Worm (Caenorhabditis elegans): Measurements from ENCODE around the gene nlp-78.

Gene nlp-78

DNA sequence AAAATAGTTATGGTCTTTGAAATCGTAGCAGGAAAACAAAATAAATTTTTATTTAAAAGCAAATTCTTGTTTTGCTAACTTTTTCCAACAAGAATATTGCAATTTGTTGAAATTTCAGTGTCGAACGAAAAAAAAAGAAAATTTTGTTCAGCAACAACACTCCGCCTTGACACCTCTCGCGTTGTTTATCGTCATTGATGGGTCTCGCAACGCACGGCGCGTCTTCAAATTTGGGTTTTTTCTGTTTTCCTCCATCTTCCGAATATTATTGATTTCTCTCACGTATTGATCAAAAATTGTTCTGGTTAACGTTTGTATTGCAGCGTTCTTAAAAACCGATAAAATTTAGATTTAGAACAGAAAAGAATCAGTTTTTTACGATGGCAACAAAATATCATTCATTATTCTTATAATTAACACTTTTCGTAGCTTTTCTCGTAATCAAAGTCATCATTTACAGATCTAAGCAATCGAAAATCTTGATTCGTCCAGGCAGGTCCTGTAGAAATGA, 33.5 kb downstream of the nlp-78 start, which contains the start of gene dpl-1 (continued):
- no peak for TF ChIP-seq hpl-2 (GFP tag; optimal IDR thresholded peaks at IDR 0.05)
- no peak for TF ChIP-seq C04F5.9 (tag; optimal IDR thresholded peaks at IDR 0.05)
- TF ChIP-seq efl-1 (optimal IDR thresholded peaks at IDR 0.05): peak; percentile 58 to 86
- TF ChIP-seq efl-1 (GFP tag; optimal IDR thresholded peaks at IDR 0.05 in 1 of 2): peak; percentile 85 to 98
- TF ChIP-seq unc-130 (tag; optimal IDR thresholded peaks at IDR 0.05): peak; percentile 40

- TF ChIP-seq ceh-8 (GFP tag; optimal IDR thresholded peaks at IDR 0.05) (no peak), aha-1 (tag; optimal IDR thresholded peaks at IDR 0.05) (peak; percentile 66)
Observed at ce11 chrII:9170048-9170447, 34.1 kb downstream of the nlp-78 start.

DNA sequence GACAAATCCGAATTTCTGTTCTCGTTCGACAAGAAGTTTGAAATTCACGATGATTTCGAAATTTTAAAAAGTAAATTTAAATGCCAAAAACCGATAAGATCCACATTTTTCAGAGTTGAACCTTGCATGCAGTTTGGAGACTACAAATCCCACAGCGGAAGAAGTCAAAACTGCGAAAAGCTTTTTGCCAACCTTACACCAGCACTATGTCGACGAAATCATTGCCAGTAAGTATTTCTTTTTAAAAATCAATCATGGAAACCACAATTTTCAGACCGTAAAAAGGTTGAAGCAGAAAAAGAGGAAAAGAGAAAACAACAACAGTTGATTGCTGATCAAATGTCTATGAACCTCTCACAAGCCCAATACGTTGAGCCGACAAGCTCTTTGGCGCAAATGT, 34.9 kb downstream of the nlp-78 start:
- TF ChIP-seq lir-3 (tag; optimal IDR thresholded peaks at IDR 0.05; ENCODE audit: poor library complexity) (no peak), tlp-1 (tag; optimal IDR thresholded peaks at IDR 0.05) (no peak), aly-2 (tag; optimal IDR thresholded peaks at IDR 0.05) (no peak), unc-86 (tag; optimal IDR thresholded peaks at IDR 0.05) (no peak), hlh-4 (tag; optimal IDR thresholded peaks at IDR 0.05) (no peak), hpl-2 (GFP tag; optimal IDR thresholded peaks at IDR 0.05) (no peak), nhr-76 (tag; optimal IDR thresholded peaks at IDR 0.05) (no peak), mdl-1 (tag; optimal IDR thresholded peaks at IDR 0.05) (no peak), sptf-1 (tag; optimal IDR thresholded peaks at IDR 0.05) (no peak), zag-1 (tag; optimal IDR thresholded peaks at IDR 0.05) (no peak), mep-1 (tag; optimal IDR thresholded peaks at IDR 0.05) (no peak), hlh-17 (GFP tag; optimal IDR thresholded peaks at IDR 0.05; ENCODE audit: borderline replicate concordance) (no peak), unc-98 (GFP tag; IDR thresholded peaks at IDR 0.05) (no peak), rnt-1 (tag; optimal IDR thresholded peaks at IDR 0.05) (no peak), egl-27 (tag; optimal IDR thresholded peaks at IDR 0.05) (no peak), irx-1 (tag; optimal IDR thresholded peaks at IDR 0.05) (no peak), ceh-90 (tag; optimal IDR thresholded peaks at IDR 0.05) (no peak)

DNA sequence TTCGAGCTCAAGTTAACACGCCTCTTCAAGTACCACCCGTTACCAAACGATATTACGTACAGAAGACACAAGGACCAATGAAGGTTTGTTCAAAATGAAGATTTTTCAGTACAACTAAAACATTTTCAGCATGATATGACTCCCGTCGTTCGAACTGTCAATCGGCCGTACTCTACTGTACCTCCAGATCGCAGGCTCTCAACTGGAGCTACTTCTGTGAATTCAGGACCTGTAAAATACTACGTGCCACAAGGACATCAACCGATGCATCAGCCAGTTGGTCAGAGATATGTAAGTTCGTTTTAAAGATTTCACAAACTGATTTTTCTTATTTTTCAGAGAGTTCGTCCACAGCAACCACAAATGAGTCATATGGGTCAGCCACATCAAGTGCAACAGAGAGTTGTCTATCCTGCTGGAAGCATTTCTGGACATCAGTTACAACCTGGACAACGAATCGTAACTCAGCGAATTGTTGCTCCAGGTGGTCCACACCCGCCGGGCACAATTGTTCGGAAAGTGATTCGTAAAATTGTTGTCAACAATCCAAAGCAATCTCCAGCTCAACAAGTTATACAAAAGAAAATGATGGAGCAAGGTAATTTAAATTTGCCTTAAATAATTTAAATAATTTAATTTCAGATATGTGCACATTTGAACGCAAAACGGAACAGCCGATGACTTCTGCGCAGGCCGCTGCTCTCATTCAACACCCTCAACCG, 35.6 kb downstream of the nlp-78 start:
- TF ChIP-seq F16B12.6 (tag; optimal IDR thresholded peaks at IDR 0.05): no peak
- no peak for TF ChIP-seq pax-3 (tag; optimal IDR thresholded peaks at IDR 0.05)
- peak in 1 of 3 experiments; percentile 17 for TF ChIP-seq dpl-1 (GFP tag; optimal IDR thresholded peaks at IDR 0.05)
- TF ChIP-seq hlh-17 (GFP tag; optimal IDR thresholded peaks at IDR 0.05; ENCODE audit: borderline replicate concordance): no peak
- TF ChIP-seq aha-1 (tag; optimal IDR thresholded peaks at IDR 0.05): peak; percentile 14
- TF ChIP-seq Y116A8C.19 (tag; optimal IDR thresholded peaks at IDR 0.05; ENCODE audit: borderline replicate concordance): no peak
- TF ChIP-seq lin-35 (GFP tag; optimal IDR thresholded peaks at IDR 0.05): no peak
- TF ChIP-seq nhr-19 (GFP tag; conservative IDR thresholded peaks at IDR 0.05): no peak
- no peak for TF ChIP-seq efl-1 (optimal IDR thresholded peaks at IDR 0.05)
- peak in 1 of 2 experiments; percentile 51 for TF ChIP-seq efl-1 (GFP tag; optimal IDR thresholded peaks at IDR 0.05 in 1 of 2)
- no peak for TF ChIP-seq vab-15 (tag; optimal IDR thresholded peaks at IDR 0.05)
- no peak for TF ChIP-seq tlp-1 (tag; optimal IDR thresholded peaks at IDR 0.05)
- no peak for TF ChIP-seq mep-1 (tag; optimal IDR thresholded peaks at IDR 0.05)

- no peak for TF ChIP-seq aha-1 (tag; optimal IDR thresholded peaks at IDR 0.05)
- peak; percentile 21 for TF ChIP-seq blmp-1 (tag; optimal IDR thresholded peaks at IDR 0.05)
Observed at ce11 chrII:9172849-9173248, 36.9 kb downstream of the nlp-78 start, which contains the start of gene T23G7.2. TSS of gene T23G7.2 (minus strand) at chrII:9172949.

ce11 chrII:9173471-9173870, 37.5 kb downstream of the nlp-78 start:
- TF ChIP-seq irx-1 (tag; optimal IDR thresholded peaks at IDR 0.05): no peak
- no peak for TF ChIP-seq ztf-4 (tag; optimal IDR thresholded peaks at IDR 0.05)
- no peak for TF ChIP-seq ceh-63 (GFP tag; optimal IDR thresholded peaks at IDR 0.05)
- no peak for TF ChIP-seq fkh-10 (GFP tag; optimal IDR thresholded peaks at IDR 0.05)
- TF ChIP-seq mab-9 (GFP tag; IDR thresholded peaks at IDR 0.05): no peak
- no peak for TF ChIP-seq ces-1 (GFP tag; optimal IDR thresholded peaks at IDR 0.05)
- no peak for TF ChIP-seq unc-130 (tag; optimal IDR thresholded peaks at IDR 0.05)
- no peak for TF ChIP-seq lin-35 (GFP tag; optimal IDR thresholded peaks at IDR 0.05)
